Fruit fly (Drosophila melanogaster): ENCODE results near the gene NijA.
A peak's percentile ranks its signal among the peaks of the same experiment; 100 is the strongest.

Gene NijA

dm6 chr3L:10666511-10667003 is 30.1 kb downstream of the NijA start:
- TF ChIP-seq unpg (GFP tag; optimal IDR thresholded peaks at IDR 0.05) (no peak), Antp (GFP tag; optimal IDR thresholded peaks at IDR 0.05) (no peak), pzg (GFP tag; optimal IDR thresholded peaks at IDR 0.05) (no peak), ind (GFP tag; optimal IDR thresholded peaks at IDR 0.05) (no peak), vvl (GFP tag; IDR thresholded peaks at IDR 0.05) (no peak), tna (GFP tag; IDR thresholded peaks at IDR 0.05; ENCODE audit: partially characterized antibody) (no peak), YL-1 (GFP tag; optimal IDR thresholded peaks at IDR 0.05) (no peak), sr (GFP tag; IDR thresholded peaks at IDR 0.05) (no peak), so (GFP tag; IDR thresholded peaks at IDR 0.05) (no peak), Rfx (GFP tag; IDR thresholded peaks at IDR 0.05) (no peak), btn (GFP tag; optimal IDR thresholded peaks at IDR 0.05) (no peak), CG14050 (GFP tag; IDR thresholded peaks at IDR 0.05) (no peak), slou (GFP tag; optimal IDR thresholded peaks at IDR 0.05) (no peak), Blimp-1 (GFP tag; optimal IDR thresholded peaks at IDR 0.05) (no peak), pb (GFP tag; optimal IDR thresholded peaks at IDR 0.05) (no peak), HLH3B (GFP tag; IDR thresholded peaks at IDR 0.05) (no peak), CG13894 (tag; optimal IDR thresholded peaks at IDR 0.05) (no peak), CG8765 (GFP tag; IDR thresholded peaks at IDR 0.05) (no peak), pros (GFP tag; optimal IDR thresholded peaks at IDR 0.05) (peak; percentile 15), az2 (GFP tag; optimal IDR thresholded peaks at IDR 0.05) (no peak), ro (GFP tag; IDR thresholded peaks at IDR 0.05) (no peak), CG6791 (GFP tag; IDR thresholded peaks at IDR 0.05; ENCODE audit: partially characterized antibody) (peak; percentile 68; the same call in 2 of the 3 replicates), CG6175 (GFP tag; IDR thresholded peaks at IDR 0.05) (peak; percentile 37; the same call in 1 of the 3 replicates), CG4617 (GFP tag; optimal IDR thresholded peaks at IDR 0.05; ENCODE audit: borderline replicate concordance) (no peak), Ets65A (GFP tag) (peak; percentile 20), sqz (GFP tag; optimal IDR thresholded peaks at IDR 0.05) (no peak), Mes4 (GFP tag; optimal IDR thresholded peaks at IDR 0.05) (no peak), lab (GFP tag; optimal IDR thresholded peaks at IDR 0.05) (no peak), stc (GFP tag; IDR thresholded peaks at IDR 0.05) (no peak), CG11456 (GFP tag; IDR thresholded peaks at IDR 0.05) (no peak), CG1024 (GFP tag; IDR thresholded peaks at IDR 0.05) (no peak), CG17359 (tag; optimal IDR thresholded peaks at IDR 0.05) (no peak), gro (GFP tag; optimal IDR thresholded peaks at IDR 0.05) (no peak), CG6765 (GFP tag; optimal IDR thresholded peaks at IDR 0.05) (no peak), CG8290 (GFP tag; optimal IDR thresholded peaks at IDR 0.05) (no peak), CG8290 (tag; optimal IDR thresholded peaks at IDR 0.05) (no peak), ttk (GFP tag; IDR thresholded peaks at IDR 0.05) (no peak), Poxn (GFP tag; IDR thresholded peaks at IDR 0.05) (no peak), CG17385 (GFP tag; optimal IDR thresholded peaks at IDR 0.05) (no peak), CG15479 (GFP tag; optimal IDR thresholded peaks at IDR 0.05) (peak; percentile 12), hkb (optimal IDR thresholded peaks at IDR 0.05) (no peak), hkb (GFP tag; IDR thresholded peaks at IDR 0.05) (no peak), gcm (GFP tag; optimal IDR thresholded peaks at IDR 0.05) (peak; percentile 95), oc (tag; optimal IDR thresholded peaks at IDR 0.05) (no peak), jumu (GFP tag; optimal IDR thresholded peaks at IDR 0.05) (no peak), sens (GFP tag) (peak; percentile 46), CG17912 (GFP tag; optimal IDR thresholded peaks at IDR 0.05) (no peak), HHEX (GFP tag; optimal IDR thresholded peaks at IDR 0.05) (no peak), MBD-R2 (GFP tag; IDR thresholded peaks at IDR 0.05) (no peak), CG16779 (GFP tag; IDR thresholded peaks at IDR 0.05) (no peak), hth (optimal IDR thresholded peaks at IDR 0.05) (no peak), Trl (optimal IDR thresholded peaks at IDR 0.05) (peak; percentile 4 to 16), Trl (GFP tag; optimal IDR thresholded peaks at IDR 0.05) (no peak), Dfd (GFP tag; optimal IDR thresholded peaks at IDR 0.05) (no peak)
